Fruit fly (Drosophila melanogaster): ENCODE data around the gene CG5866.
A peak's percentile ranks its signal among the peaks of the same experiment; 100 is the strongest.

CG5866 gene

DNA sequence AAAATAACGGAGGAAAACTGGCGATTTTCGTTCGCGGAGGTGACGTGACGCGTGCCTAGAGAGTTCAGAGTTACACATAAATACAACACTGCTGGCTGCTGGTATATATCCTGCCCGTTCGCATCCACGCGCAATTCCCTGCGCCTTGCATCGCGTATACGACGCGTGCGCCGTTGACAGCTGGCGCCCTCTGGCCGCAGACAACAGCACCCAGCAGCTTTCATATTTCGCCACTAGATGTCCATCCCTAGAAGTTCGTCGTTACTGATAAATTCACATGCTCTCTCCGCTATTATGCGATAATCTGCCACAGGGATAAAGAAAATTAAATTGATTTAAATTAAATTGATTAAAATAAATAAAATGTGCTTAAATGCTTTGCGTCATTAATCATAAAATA is 13.1 kb upstream of the CG5866 start, which contains the start of gene Sur-8 (continued):
- TF ChIP-seq Eip74EF (GFP tag; optimal IDR thresholded peaks at IDR 0.05) (no peak), z (GFP tag; IDR thresholded peaks at IDR 0.05) (no peak), CG9215 (GFP tag; IDR thresholded peaks at IDR 0.05) (0 out of 2 replicates have a peak, but pooled peaks have one; percentile 21), Awh (GFP tag; IDR thresholded peaks at IDR 0.05) (no peak), nerfin-1 (tag; optimal IDR thresholded peaks at IDR 0.05) (no peak), CG15479 (GFP tag; optimal IDR thresholded peaks at IDR 0.05) (no peak), CG4820 (GFP tag; optimal IDR thresholded peaks at IDR 0.05) (peak; percentile 52), CG12071 (GFP tag; optimal IDR thresholded peaks at IDR 0.05) (peak; percentile 48), chn (GFP tag; optimal IDR thresholded peaks at IDR 0.05) (no peak), CG17361 (GFP tag; IDR thresholded peaks at IDR 0.05) (peak; percentile 65; the same call in 2 of the 3 replicates), CG4730 (GFP tag; IDR thresholded peaks at IDR 0.05) (peak; percentile 71), zf30C (GFP tag; optimal IDR thresholded peaks at IDR 0.05) (no peak), maf-S (GFP tag; optimal IDR thresholded peaks at IDR 0.05) (peak; percentile 39), prd (optimal IDR thresholded peaks at IDR 0.05) (no peak), prd (GFP tag; IDR thresholded peaks at IDR 0.05) (peak; percentile 75), Taf1 (GFP tag; IDR thresholded peaks at IDR 0.05) (0 out of 2 replicates have a peak, but pooled peaks have one; percentile 27), az2 (GFP tag; optimal IDR thresholded peaks at IDR 0.05) (peak; percentile 76), B-H2 (GFP tag; optimal IDR thresholded peaks at IDR 0.05) (peak; percentile 30), ro (GFP tag; IDR thresholded peaks at IDR 0.05) (no peak), chm (GFP tag; IDR thresholded peaks at IDR 0.05) (no peak), ase (GFP tag; IDR thresholded peaks at IDR 0.05) (peak; percentile 61; the same call in 2 of the 3 replicates), CG13287 (GFP tag; IDR thresholded peaks at IDR 0.05; ENCODE audit: partially characterized antibody) (0 out of 2 replicates have a peak, but pooled peaks have one; percentile 27), amos (GFP tag; IDR thresholded peaks at IDR 0.05; ENCODE audit: partially characterized antibody) (no peak; the same call in 1 of the 2 replicates), sima (GFP tag; optimal IDR thresholded peaks at IDR 0.05) (no peak), CG13624 (GFP tag; optimal IDR thresholded peaks at IDR 0.05) (peak; percentile 53), CG6654 (GFP tag; optimal IDR thresholded peaks at IDR 0.05) (peak; percentile 3), Stat92E (GFP tag; optimal IDR thresholded peaks at IDR 0.05) (no peak), CG7839 (tag; optimal IDR thresholded peaks at IDR 0.05) (peak; percentile 69), CG11456 (GFP tag; IDR thresholded peaks at IDR 0.05) (peak; percentile 96), CG10565 (GFP tag; optimal IDR thresholded peaks at IDR 0.05) (no peak), PHDP (tag; optimal IDR thresholded peaks at IDR 0.05) (peak; percentile 55), CG4424 (GFP tag; optimal IDR thresholded peaks at IDR 0.05) (peak; percentile 58), shn (GFP tag; optimal IDR thresholded peaks at IDR 0.05) (peak; percentile 63), Xrp1 (GFP tag; IDR thresholded peaks at IDR 0.05) (peak; percentile 36; the same call in 1 of the 2 replicates), CG11695 (GFP tag; IDR thresholded peaks at IDR 0.05) (no peak), CG2116 (GFP tag; optimal IDR thresholded peaks at IDR 0.05) (peak; percentile 54), BEAF-32 (GFP tag; optimal IDR thresholded peaks at IDR 0.05) (peak; percentile 4), fru (optimal IDR thresholded peaks at IDR 0.05) (no peak), aop (GFP tag; IDR thresholded peaks at IDR 0.05) (0 out of 2 replicates have a peak, but pooled peaks have one; percentile 14), CG2199 (GFP tag; IDR thresholded peaks at IDR 0.05) (no peak), ERR (GFP tag; optimal IDR thresholded peaks at IDR 0.05) (no peak), CG1602 (GFP tag; optimal IDR thresholded peaks at IDR 0.05) (peak; percentile 57), CG2678 (tag; optimal IDR thresholded peaks at IDR 0.05) (peak; percentile 48), CG8290 (GFP tag; optimal IDR thresholded peaks at IDR 0.05) (peak; percentile 30), CG8290 (tag; optimal IDR thresholded peaks at IDR 0.05) (peak in 1 of 2 experiments; percentile 90), ham (GFP tag; IDR thresholded peaks at IDR 0.05) (no peak; the same call in 1 of the 2 replicates), gem (tag; optimal IDR thresholded peaks at IDR 0.05) (peak; percentile 56), lilli (GFP tag; optimal IDR thresholded peaks at IDR 0.05) (peak; percentile 65), CG14710 (tag; optimal IDR thresholded peaks at IDR 0.05) (peak; percentile 2), CG4854 (GFP tag; optimal IDR thresholded peaks at IDR 0.05) (peak; percentile 36), CG11723 (GFP tag; optimal IDR thresholded peaks at IDR 0.05) (peak; percentile 67), HmgD (GFP tag; optimal IDR thresholded peaks at IDR 0.05) (peak; percentile 46)
